Worm (Caenorhabditis elegans) whole organism, mixed stage, embryonic: ENCODE data around the gene Y116A8C.43.
"Not testable (repeated sequence)": the region's sequence is repeated elsewhere in the genome, so short reads cannot be mapped to it uniquely, and the experiment has no call there.

Experiments used
- M03D4.4 ChIP-seq: sonication (generic microtip); optimal IDR thresholded peaks from 2 replicates; lab custom pipeline; 2017; ENCODE audit warnings: mild to moderate bottlenecking, missing genetic modification characterization, missing compliant biosample characterization
- blmp-1 ChIP-seq: fragments of 150-350 bp; optimal IDR thresholded peaks from 2 replicates; lab custom pipeline; 2014; ENCODE audit warnings: missing biosample characterization, missing genetic modification characterization
- ceh-39 ChIP-seq: fragments of 150-350 bp; optimal IDR thresholded peaks from 2 replicates; lab custom pipeline; 2014; ENCODE audit warnings: missing biosample characterization, missing genetic modification characterization
- ceh-43 ChIP-seq: fragments of 200-800 bp; sonication (Bioruptor generic); optimal IDR thresholded peaks from 2 replicates; lab custom pipeline; 2018; ENCODE audit warnings: mild to moderate bottlenecking, missing genetic modification characterization, moderate library complexity, missing compliant biosample characterization
- ces-1 ChIP-seq: fragments of 150-350 bp; optimal IDR thresholded peaks from 2 replicates; lab custom pipeline; 2014; ENCODE audit warnings: missing biosample characterization, missing genetic modification reagents, missing genetic modification characterization
- drap-1 ChIP-seq: fragments of 200-800 bp; sonication (Bioruptor generic); optimal IDR thresholded peaks from 3 replicates; lab custom pipeline; 2018; ENCODE audit warnings: mild to moderate bottlenecking, missing genetic modification characterization, missing compliant biosample characterization
- elt-1 ChIP-seq: sonication (generic microtip); optimal IDR thresholded peaks from 2 replicates; lab custom pipeline; 2017; ENCODE audit warnings: missing genetic modification characterization, mild to moderate bottlenecking, missing compliant biosample characterization, antibody characterized with exemption, moderate library complexity, borderline replicate concordance; ENCODE audit not compliant: insufficient read depth
- flh-1 ChIP-seq: fragments of 200-800 bp; sonication (Bioruptor generic); optimal IDR thresholded peaks from 2 replicates; lab custom pipeline; 2018; ENCODE audit warnings: mild to moderate bottlenecking, missing genetic modification characterization, moderate library complexity, missing compliant biosample characterization
- hlh-1 ChIP-seq: fragments of 150-350 bp; optimal IDR thresholded peaks from 2 replicates; lab custom pipeline; 2014; ENCODE audit warnings: missing biosample characterization, missing genetic modification reagents, missing genetic modification characterization
- lin-13 ChIP-seq: fragments of 150-350 bp; optimal IDR thresholded peaks from 2 replicates; lab custom pipeline; 2014; ENCODE audit warnings: missing biosample characterization, missing genetic modification characterization
- lin-32 ChIP-seq: fragments of 200-800 bp; sonication (Bioruptor generic); optimal IDR thresholded peaks from 2 replicates; lab custom pipeline; 2018; ENCODE audit warnings: mild to moderate bottlenecking, missing genetic modification characterization, missing compliant biosample characterization
- mab-5 ChIP-seq: fragments of 150-350 bp; optimal IDR thresholded peaks from 2 replicates; lab custom pipeline; 2014; ENCODE audit warnings: missing biosample characterization, missing genetic modification characterization
- mep-1 ChIP-seq: fragments of 150-350 bp; optimal IDR thresholded peaks from 2 replicates; lab custom pipeline; 2017; ENCODE audit warnings: missing biosample characterization, missing genetic modification reagents, missing genetic modification characterization, inconsistent platforms
- mls-2 ChIP-seq: sonication (generic microtip); optimal IDR thresholded peaks from 2 replicates; lab custom pipeline; 2016; ENCODE audit warnings: mild to moderate bottlenecking, missing genetic modification characterization, moderate library complexity, missing compliant biosample characterization
- nhr-2 ChIP-seq: fragments of 150-350 bp; optimal IDR thresholded peaks from 2 replicates; lab custom pipeline; 2014; ENCODE audit warnings: missing biosample characterization, missing genetic modification characterization
- nhr-237 ChIP-seq: fragments of 150-350 bp; optimal IDR thresholded peaks from 2 replicates; lab custom pipeline; 2014; ENCODE audit warnings: missing biosample characterization, missing genetic modification characterization
- nhr-76 ChIP-seq: sonication (generic microtip); optimal IDR thresholded peaks from 2 replicates; lab custom pipeline; 2017; ENCODE audit warnings: missing biosample characterization, missing genetic modification characterization
- pha-4 ChIP-seq: fragments of 150-350 bp; optimal IDR thresholded peaks from 2 replicates; lab custom pipeline; 2018; ENCODE audit warnings: missing biosample characterization, missing genetic modification reagents, missing genetic modification characterization
- sem-2 ChIP-seq: fragments of 200-800 bp; sonication (Bioruptor generic); optimal IDR thresholded peaks from 2 replicates; lab custom pipeline; 2018; ENCODE audit warnings: mild to moderate bottlenecking, missing genetic modification characterization, missing compliant biosample characterization
- sptf-1 ChIP-seq: sonication (generic microtip); optimal IDR thresholded peaks from 2 replicates; lab custom pipeline; 2017; ENCODE audit warnings: mild to moderate bottlenecking, missing genetic modification characterization, moderate library complexity, missing compliant biosample characterization
- tbx-8 ChIP-seq: fragments of 200-800 bp; sonication (Bioruptor generic); optimal IDR thresholded peaks from 2 replicates; lab custom pipeline; 2018; ENCODE audit warnings: mild to moderate bottlenecking, missing genetic modification characterization, moderate library complexity, missing compliant biosample characterization
- unc-120 ChIP-seq: sonication (generic microtip); optimal IDR thresholded peaks from 2 replicates; lab custom pipeline; 2017; ENCODE audit warnings: missing genetic modification characterization, missing compliant biosample characterization; ENCODE audit not compliant: poor library complexity, severe bottlenecking
- unc-39 ChIP-seq: fragments of 150-350 bp; optimal IDR thresholded peaks from 2 replicates; lab custom pipeline; 2014; ENCODE audit warnings: missing biosample characterization, missing genetic modification characterization
- unc-62 ChIP-seq: fragments of 150-350 bp; optimal IDR thresholded peaks from 2 replicates; lab custom pipeline; 2014; ENCODE audit warnings: missing biosample characterization, missing genetic modification reagents, missing genetic modification characterization
- zip-8 ChIP-seq: fragments of 150-350 bp; optimal IDR thresholded peaks from 2 replicates; lab custom pipeline; 2014; ENCODE audit warnings: missing biosample characterization, missing genetic modification characterization
- ztf-11 ChIP-seq: fragments of 150-350 bp; optimal IDR thresholded peaks from 2 replicates; lab custom pipeline; 2014; ENCODE audit warnings: missing biosample characterization, missing genetic modification characterization

Y116A8C.43 gene

DNA sequence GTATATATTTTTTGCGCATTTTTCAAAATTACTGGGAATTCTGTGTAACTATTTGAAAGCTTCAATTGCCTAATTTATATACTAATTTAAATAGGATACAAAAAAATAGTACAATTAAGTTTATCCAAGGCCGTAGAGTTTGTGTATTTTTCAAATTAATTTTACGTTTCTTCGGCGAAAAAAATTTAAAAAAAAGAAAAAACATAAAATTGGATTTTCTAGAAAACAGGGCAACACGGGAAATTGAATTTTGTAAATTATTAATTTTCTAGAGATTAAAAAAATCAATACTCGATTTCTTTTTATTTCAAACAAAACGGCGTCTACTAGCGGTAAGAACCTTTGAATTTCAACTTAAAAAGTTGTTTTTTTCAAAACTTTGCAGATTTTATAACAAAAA, 35.4 kb upstream of the Y116A8C.43 start, which contains the start of gene Y116A8C.23:
TSS of gene Y116A8C.23 (plus strand) at position 301 of the 400 bp plus-strand sequence.
- TF ChIP-seq nhr-2 (tag; lab: Kevin White, UChicago) (no peak), lin-13 (tag; lab: Kevin White, UChicago) (no peak), unc-62 (GFP tag; lab: Kevin White, UChicago) (no peak), unc-39 (tag; lab: Kevin White, UChicago) (no peak), flh-1 (GFP tag; lab: Kevin White, UChicago) (no peak), ceh-39 (tag; lab: Kevin White, UChicago) (no peak)

DNA sequence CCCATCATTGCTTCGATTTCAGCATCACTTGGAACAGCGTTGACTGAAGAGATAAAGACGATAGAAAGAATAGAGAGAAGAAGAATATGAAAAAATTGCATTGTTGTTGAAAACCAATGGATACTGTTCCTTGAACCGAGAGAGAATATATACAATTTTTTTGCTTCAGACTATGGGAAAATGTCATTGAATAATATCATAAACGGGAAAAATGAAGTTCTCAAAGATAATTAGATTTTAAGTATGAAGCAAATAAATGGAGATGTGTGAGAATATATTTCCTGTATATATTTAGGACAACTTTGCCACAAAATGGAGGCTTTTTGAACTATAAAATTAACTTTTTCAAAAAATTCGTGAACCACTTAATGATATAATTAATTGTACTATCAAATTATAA, 30.6 kb upstream of the Y116A8C.43 start, which contains the start of gene Y116A8C.44:
TSS of gene Y116A8C.44 (minus strand) at position 101 of the 400 bp plus-strand sequence.
- TF ChIP-seq zip-8 (no peak), lin-13 (tag; lab: Kevin White, UChicago) (no peak), nhr-2 (tag; lab: Kevin White, UChicago) (no peak), sptf-1 (tag; lab: Kevin White, UChicago) (no peak), lin-32 (GFP tag; lab: Kevin White, UChicago) (no peak), mep-1 (tag; lab: Kevin White, UChicago) (no peak), mls-2 (no peak), nhr-76 (tag; lab: Kevin White, UChicago) (no peak), ceh-43 (GFP tag; lab: Kevin White, UChicago) (no peak), mab-5 (tag; lab: Kevin White, UChicago) (no peak), unc-62 (GFP tag; lab: Kevin White, UChicago) (no peak), ces-1 (GFP tag; lab: Kevin White, UChicago) (no peak), sem-2 (GFP tag; lab: Kevin White, UChicago) (no peak)
- TF ChIP-seq, all 35 proteins: peak for 0

DNA sequence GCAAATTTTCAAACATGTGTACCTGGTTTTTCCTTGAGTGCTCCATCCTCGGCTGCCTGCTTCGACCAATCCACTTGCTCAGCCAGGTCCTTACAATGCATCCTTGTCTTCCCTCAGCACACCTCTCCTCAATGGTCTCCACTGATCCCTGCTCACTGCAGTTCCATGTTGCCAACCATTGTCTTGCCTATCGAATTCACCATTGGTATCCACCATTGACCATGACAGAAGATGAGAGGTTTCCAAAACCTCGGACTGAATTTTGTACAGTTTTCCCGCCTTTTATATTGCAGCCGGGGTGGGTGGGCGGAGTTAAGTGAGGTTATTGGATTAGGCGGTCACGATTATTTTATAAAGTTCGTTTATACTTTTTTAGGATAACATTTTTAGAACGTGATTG, 25.0 kb upstream of the Y116A8C.43 start, which contains the start of gene Y116A8C.467:
TSS of gene Y116A8C.467 (minus strand) at position 101 of the 400 bp plus-strand sequence.
- TF ChIP-seq unc-120, elt-1, mep-1 (tag; lab: Kevin White, UChicago): not testable (repeated sequence)

DNA sequence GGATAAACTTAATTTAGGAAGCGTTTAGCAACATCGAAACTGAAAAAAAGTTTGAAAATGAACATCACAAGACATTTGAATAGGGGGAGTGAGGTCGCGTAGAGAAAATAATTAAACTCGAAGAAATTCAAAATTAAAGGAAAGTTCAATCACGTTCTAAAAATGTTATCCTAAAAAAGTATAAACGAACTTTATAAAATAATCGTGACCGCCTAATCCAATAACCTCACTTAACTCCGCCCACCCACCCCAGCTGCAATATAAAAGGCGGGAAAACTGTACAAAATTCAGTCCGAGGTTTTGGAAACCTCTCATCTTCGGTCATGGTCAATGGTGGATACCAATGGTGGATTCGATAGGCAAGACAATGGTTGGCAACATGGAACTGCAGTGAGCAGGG, 23.7 kb upstream of the Y116A8C.43 start, which contains the start of gene Y116A8C.465:
TSS of gene Y116A8C.465 (plus strand) at position 301 of the 400 bp plus-strand sequence.
- TF ChIP-seq zip-8; sem-2 (GFP tag; lab: Kevin White, UChicago); nhr-237 (tag; lab: Kevin White, UChicago): not testable (repeated sequence)

DNA sequence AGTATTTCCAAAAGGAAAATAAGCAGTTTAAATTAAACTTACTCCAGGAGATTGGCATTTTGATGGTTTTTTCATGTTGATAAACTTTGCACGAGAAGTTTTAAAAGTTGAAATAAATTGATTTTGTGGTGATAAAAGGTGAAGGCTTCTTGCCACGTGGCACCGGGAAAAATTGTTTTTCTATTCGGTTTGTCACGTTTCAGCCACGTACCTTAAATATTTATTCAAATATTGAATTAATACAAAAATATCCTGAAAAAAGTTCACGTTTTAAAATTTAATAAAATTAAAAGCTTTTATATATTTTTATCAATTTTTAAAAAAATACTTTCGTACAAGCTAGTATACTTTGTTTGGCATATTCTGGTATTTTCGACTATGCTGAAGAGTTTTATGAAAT, 17.9 kb upstream of the Y116A8C.43 start, which contains the start of gene Y116A8C.24:
TSS of gene Y116A8C.24 (minus strand) at position 101 of the 400 bp plus-strand sequence.
- TF ChIP-seq M03D4.4; lin-32 (GFP tag; lab: Kevin White, UChicago); ceh-39 (tag; lab: Kevin White, UChicago): not testable (repeated sequence)
- TF ChIP-seq, all 35 proteins: peak for 0; not testable (repeated sequence) for 35

DNA sequence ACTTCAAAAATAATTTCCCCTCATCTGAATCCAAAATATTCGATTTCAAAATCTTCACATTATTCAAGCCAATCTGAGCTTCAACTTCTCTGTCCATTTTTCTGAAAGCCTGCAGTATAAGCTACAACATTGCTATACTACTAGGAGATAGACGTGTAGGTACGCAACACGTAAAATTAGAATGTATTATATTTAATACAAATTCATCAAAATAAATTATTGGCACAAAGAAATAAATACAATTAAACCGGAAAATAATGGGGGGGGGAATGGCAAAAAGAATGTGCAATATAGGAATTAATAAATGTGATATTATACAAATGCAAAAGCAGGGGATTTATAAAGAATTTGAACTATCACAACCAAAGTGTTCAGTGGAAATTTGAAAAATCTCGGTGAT, 10.0 kb upstream of the Y116A8C.43 start, which contains the start of gene Y116A8C.25:
TSS of gene Y116A8C.25 (minus strand) at position 101 of the 400 bp plus-strand sequence.
- TF ChIP-seq drap-1 (GFP tag; lab: Kevin White, UChicago) (no peak), M03D4.4 (no peak), blmp-1 (no peak), elt-1 (tag; lab: Kevin White, UChicago) (no peak), nhr-76 (tag; lab: Kevin White, UChicago) (no peak), pha-4 (no peak), tbx-8 (GFP tag; lab: Kevin White, UChicago) (no peak), mab-5 (tag; lab: Kevin White, UChicago) (no peak), hlh-1 (tag; lab: Kevin White, UChicago) (no peak)

DNA sequence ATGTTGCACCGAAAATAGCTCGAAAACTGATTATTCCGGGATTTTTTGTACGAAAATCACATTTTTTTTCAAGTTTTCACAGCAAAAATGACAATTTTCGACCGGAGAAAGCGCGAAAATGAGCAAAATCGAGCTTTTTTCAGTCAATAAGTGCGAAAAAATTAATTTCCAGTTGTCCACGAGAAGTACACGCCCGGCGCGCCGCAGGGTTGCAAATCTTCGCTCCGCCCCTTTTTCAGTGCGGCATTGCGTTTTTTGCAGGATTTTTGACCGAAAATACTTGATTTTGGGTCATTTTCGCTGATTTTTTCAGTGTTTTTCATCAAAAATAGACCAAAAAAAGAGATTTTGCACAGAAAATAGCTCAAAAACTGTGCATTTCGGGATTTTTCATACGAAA, 4.3 kb upstream of the Y116A8C.43 start:
- no peak for TF ChIP-seq drap-1 (GFP tag; lab: Kevin White, UChicago)
- TF ChIP-seq ztf-11 (tag; lab: Kevin White, UChicago) = no peak
- no peak for TF ChIP-seq mls-2
- no peak for TF ChIP-seq unc-62 (GFP tag; lab: Kevin White, UChicago)
